Fruit fly (Drosophila melanogaster): ENCODE results near the gene unc-13-4A.

unc-13-4A gene

dm6 chr3L:7344965-7345427 is 32.3 kb upstream of the unc-13-4A start, which contains the start of gene Cln7 (continued):
- TF ChIP-seq Hsf (GFP tag; optimal IDR thresholded peaks at IDR 0.05) = no peak
- TF ChIP-seq tin (GFP tag; optimal IDR thresholded peaks at IDR 0.05) = no peak
- no peak for TF ChIP-seq CG15073 (GFP tag; optimal IDR thresholded peaks at IDR 0.05)
- no peak for TF ChIP-seq CG13123 (GFP tag; optimal IDR thresholded peaks at IDR 0.05)
- no peak for TF ChIP-seq CG17328 (GFP tag; IDR thresholded peaks at IDR 0.05)
- no peak; the same call in 2 of the 3 replicates for TF ChIP-seq dysf (GFP tag; IDR thresholded peaks at IDR 0.05)
- TF ChIP-seq Hr39 (optimal IDR thresholded peaks at IDR 0.05) = no peak

- TF ChIP-seq CG15479 (GFP tag; optimal IDR thresholded peaks at IDR 0.05) (peak; percentile 69), CG34376 (GFP tag; optimal IDR thresholded peaks at IDR 0.05) (peak; percentile 77), CG12236 (GFP tag; optimal IDR thresholded peaks at IDR 0.05) (no peak), exex (tag; optimal IDR thresholded peaks at IDR 0.05) (peak; percentile 96), CG12155 (GFP tag; optimal IDR thresholded peaks at IDR 0.05) (no peak), CG13296 (GFP tag; optimal IDR thresholded peaks at IDR 0.05) (peak; percentile 17), repo (GFP tag; optimal IDR thresholded peaks at IDR 0.05) (no peak), mirr (GFP tag; optimal IDR thresholded peaks at IDR 0.05) (peak; percentile 91), MTF-1 (GFP tag; optimal IDR thresholded peaks at IDR 0.05; ENCODE audit: borderline replicate concordance) (no peak), sug (tag; optimal IDR thresholded peaks at IDR 0.05) (peak; percentile 38), lab (GFP tag; optimal IDR thresholded peaks at IDR 0.05) (peak; percentile 8), Pdp1 (GFP tag; optimal IDR thresholded peaks at IDR 0.05) (peak in 1 of 2 experiments; percentile 24), cwo (GFP tag; optimal IDR thresholded peaks at IDR 0.05) (peak; percentile 68)
Measured at dm6 chr3L:7344001-7344400, 31.3 kb upstream of the unc-13-4A start.

dm6 chr3L:7339216-7339742 is 26.6 kb upstream of the unc-13-4A start, which contains the start of the genes lark and eco:
lark (plus strand) TSS chr3L:7339266.
eco (minus strand) TSS chr3L:7339340.
- TF ChIP-seq gcm (GFP tag; optimal IDR thresholded peaks at IDR 0.05) (no peak), CG17385 (GFP tag; optimal IDR thresholded peaks at IDR 0.05) (peak; percentile 35), Eip74EF (GFP tag; optimal IDR thresholded peaks at IDR 0.05) (no peak), CG4617 (GFP tag; optimal IDR thresholded peaks at IDR 0.05; ENCODE audit: borderline replicate concordance) (peak; percentile 79), tll (GFP tag; optimal IDR thresholded peaks at IDR 0.05) (no peak), BEAF-32 (GFP tag; optimal IDR thresholded peaks at IDR 0.05) (peak; percentile 42), CG3847 (GFP tag; IDR thresholded peaks at IDR 0.05) (peak; percentile 33; the same call in 1 of the 2 replicates), sens (GFP tag) (peak; percentile 74), CG10654 (GFP tag; optimal IDR thresholded peaks at IDR 0.05) (no peak), CG42726 (GFP tag; IDR thresholded peaks at IDR 0.05; ENCODE audit: partially characterized antibody) (peak; percentile 31; the same call in 1 of the 2 replicates), phol (tag; optimal IDR thresholded peaks at IDR 0.05) (peak; percentile 98), nom (GFP tag; optimal IDR thresholded peaks at IDR 0.05) (peak; percentile 57), trem (tag; optimal IDR thresholded peaks at IDR 0.05) (peak; percentile 26), CG2712 (tag; optimal IDR thresholded peaks at IDR 0.05) (peak; percentile 29), Gug (GFP tag; IDR thresholded peaks at IDR 0.05) (no peak), row (GFP tag; IDR thresholded peaks at IDR 0.05) (peak; percentile 37; the same call in 2 of the 3 replicates), CG1603 (tag; optimal IDR thresholded peaks at IDR 0.05) (peak; percentile 61), CG13287 (GFP tag; IDR thresholded peaks at IDR 0.05; ENCODE audit: partially characterized antibody) (peak; percentile 25; the same call in 1 of the 2 replicates), Nf-YA (GFP tag; IDR thresholded peaks at IDR 0.05) (no peak), CG10321 (GFP tag; IDR thresholded peaks at IDR 0.05) (no peak), HmgD (GFP tag; optimal IDR thresholded peaks at IDR 0.05) (peak; percentile 3), Atf6 (GFP tag; IDR thresholded peaks at IDR 0.05) (0 out of 2 replicates have a peak, but pooled peaks have one; percentile 9), CG2116 (GFP tag; optimal IDR thresholded peaks at IDR 0.05) (peak; percentile 44), CG12299 (tag; optimal IDR thresholded peaks at IDR 0.05) (peak; percentile 60), wek (GFP tag; optimal IDR thresholded peaks at IDR 0.05) (peak; percentile 4), BtbVII (GFP tag; optimal IDR thresholded peaks at IDR 0.05) (peak; percentile 18), MBD-R2 (GFP tag; IDR thresholded peaks at IDR 0.05) (peak; percentile 23; the same call in 1 of the 2 replicates)
